Worm (Caenorhabditis elegans) whole organism, L3 larva: ENCODE data around the gene srh-264.

ENCODE experiments used
- R02D3.7 ChIP-seq: fragments of 150-350 bp; optimal IDR thresholded peaks from 2 replicates; lab custom pipeline; 2014; ENCODE audit warnings: missing biosample characterization, missing genetic modification characterization
- ceh-82 ChIP-seq: fragments of 150-350 bp; optimal IDR thresholded peaks from 2 replicates; lab custom pipeline; 2014; ENCODE audit warnings: missing biosample characterization, missing genetic modification characterization
- daf-12 ChIP-seq: fragments of 150-350 bp; optimal IDR thresholded peaks from 2 replicates; lab custom pipeline; 2014; ENCODE audit warnings: missing biosample characterization, missing genetic modification reagents, missing genetic modification characterization
- lin-39 ChIP-seq: fragments of 150-350 bp; optimal IDR thresholded peaks from 2 replicates; lab custom pipeline; 2018; ENCODE audit warnings: missing biosample characterization, missing genetic modification reagents, missing genetic modification characterization
- nfya-1 ChIP-seq: sonication (generic microtip); optimal IDR thresholded peaks from 2 replicates; lab custom pipeline; 2017; ENCODE audit warnings: missing genetic modification characterization, mild to moderate bottlenecking, missing compliant biosample characterization, antibody characterized with exemption, moderate library complexity; ENCODE audit not compliant: insufficient read depth
- nhr-11 ChIP-seq: fragments of 150-350 bp; optimal IDR thresholded peaks from 2 replicates; lab custom pipeline; 2014; ENCODE audit warnings: missing biosample characterization, missing genetic modification characterization
- nhr-25 ChIP-seq: sonication (generic microtip); optimal IDR thresholded peaks from 2 replicates; lab custom pipeline; 2017; ENCODE audit warnings: missing biosample characterization, missing genetic modification characterization
- nhr-77 ChIP-seq: fragments of 150-350 bp; optimal IDR thresholded peaks from 2 replicates; lab custom pipeline; 2014; ENCODE audit warnings: missing biosample characterization, missing genetic modification characterization

DNA sequence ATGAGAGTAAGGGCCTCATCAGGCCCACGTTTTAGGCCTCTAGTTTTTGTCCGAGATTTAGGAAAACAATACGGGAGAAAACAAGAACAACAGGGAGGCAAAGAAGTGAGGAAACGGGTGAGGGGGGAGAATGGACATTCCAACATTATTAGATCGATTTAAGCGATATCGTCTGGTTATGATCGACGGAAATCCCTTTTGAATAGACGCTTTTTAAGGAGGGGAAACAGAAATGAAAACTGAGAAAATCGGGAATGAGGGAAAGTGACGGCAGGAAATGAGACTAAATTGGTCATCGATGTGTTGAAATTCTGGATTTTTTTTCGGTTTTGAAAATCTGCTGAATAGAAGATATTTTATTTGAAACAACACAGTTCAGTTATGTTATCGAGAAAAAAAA, 50.5 kb downstream of the srh-264 start, which contains the start of gene rocf-1:
- TF ChIP-seq nfya-1 (tag; lab: Kevin White, UChicago) (no peak), nhr-25 (tag; lab: Kevin White, UChicago) (no peak), daf-12 (no peak), nhr-11 (tag; lab: Kevin White, UChicago) (no peak), ceh-82 (no peak), nhr-77 (tag; lab: Kevin White, UChicago) (no peak), lin-39 (tag; lab: Kevin White, UChicago) (no peak), R02D3.7 (tag; lab: Kevin White, UChicago) (no peak)
